Fruit fly (Drosophila melanogaster) whole organism, embryonic: ENCODE measurements around the gene CG13840.

ENCODE experiments used
- Abd-B ChIP-seq: fragments of 200-800 bp; sonication (Bioruptor generic); optimal IDR thresholded peaks from 2 replicates; lab custom pipeline; 2018; ENCODE audit warnings: missing biosample characterization, mild to moderate bottlenecking, missing genetic modification characterization, moderate library complexity
- CG10431 ChIP-seq: fragments of 200-800 bp; sonication (Bioruptor generic); optimal IDR thresholded peaks from 3 replicates; lab custom pipeline; 2018; ENCODE audit warnings: missing biosample characterization, mild to moderate bottlenecking, missing genetic modification characterization
- CG10543 ChIP-seq: fragments of 200-800 bp; sonication (Bioruptor generic); optimal IDR thresholded peaks from 3 replicates; lab custom pipeline; 2017; ENCODE audit warnings: missing biosample characterization, mild to moderate bottlenecking, missing genetic modification characterization, moderate library complexity
- CG10959 ChIP-seq: fragments of 200-800 bp; sonication (Bioruptor generic); IDR thresholded peaks from 2 replicates; pipeline ENCODE4 v1.3.6; 2022; ENCODE audit warnings: missing biosample characterization, missing genetic modification characterization
- CG11504 ChIP-seq: fragments of 200-800 bp; sonication (Bioruptor generic); optimal IDR thresholded peaks from 3 replicates; lab custom pipeline; 2019; ENCODE audit warnings: missing biosample characterization, mild to moderate bottlenecking, missing genetic modification characterization, moderate library complexity
- CG12104 ChIP-seq: fragments of 200-800 bp; sonication (Bioruptor generic); optimal IDR thresholded peaks from 3 replicates; lab custom pipeline; 2016; ENCODE audit warnings: missing biosample characterization, missing genetic modification characterization
- CG14014 ChIP-seq: fragments of 200-800 bp; sonication (Bioruptor generic); IDR thresholded peaks from 2 replicates; pipeline ENCODE4 v1.3.6; 2022; ENCODE audit warnings: missing biosample characterization, missing genetic modification characterization
- CG16779 ChIP-seq: fragments of 200-800 bp; sonication (Bioruptor generic); IDR thresholded peaks from 2 replicates; pipeline ENCODE4 v1.3.6; 2022; ENCODE audit warnings: missing biosample characterization, missing genetic modification characterization
- CG17361 ChIP-seq: fragments of 200-800 bp; sonication (Bioruptor generic); IDR thresholded peaks from 3 replicates; pipeline ENCODE4 v1.3.6; 2022; ENCODE audit warnings: missing biosample characterization, missing genetic modification characterization
- CG18011 ChIP-seq: fragments of 200-800 bp; sonication (Bioruptor generic); optimal IDR thresholded peaks from 2 replicates; lab custom pipeline; 2017; ENCODE audit warnings: missing biosample characterization, missing genetic modification characterization, mild to moderate bottlenecking, moderate library complexity, missing genotype
- CG31441 ChIP-seq: fragments of 200-800 bp; sonication (Bioruptor generic); IDR thresholded peaks from 2 replicates; pipeline ENCODE4 v1.3.6; 2022; ENCODE audit warnings: missing biosample characterization, missing genetic modification characterization
- CG32772 ChIP-seq: fragments of 200-800 bp; sonication (Bioruptor generic); IDR thresholded peaks from 2 replicates; pipeline ENCODE4 v1.3.6; 2022; ENCODE audit warnings: missing biosample characterization, missing genetic modification characterization
- CG33557 ChIP-seq: fragments of 200-800 bp; sonication (Bioruptor generic); optimal IDR thresholded peaks from 2 replicates; lab custom pipeline; 2019; ENCODE audit warnings: missing biosample characterization, mild to moderate bottlenecking, missing genetic modification characterization, moderate library complexity
- CG3838 ChIP-seq: fragments of 200-800 bp; sonication (Bioruptor generic); optimal IDR thresholded peaks from 3 replicates; lab custom pipeline; 2016; ENCODE audit warnings: missing biosample characterization, missing genetic modification characterization
- CG4404 ChIP-seq: fragments of 200-800 bp; sonication (Bioruptor generic); IDR thresholded peaks from 2 replicates; pipeline ENCODE4 v1.3.6; 2022; ENCODE audit warnings: missing biosample characterization, missing genetic modification characterization
- CG4820 ChIP-seq: fragments of 200-800 bp; sonication (Bioruptor generic); optimal IDR thresholded peaks from 3 replicates; lab custom pipeline; 2016; ENCODE audit warnings: missing biosample characterization, missing genetic modification characterization
- CG5180 ChIP-seq: fragments of 200-800 bp; sonication (Bioruptor generic); optimal IDR thresholded peaks from 3 replicates; lab custom pipeline; 2017; ENCODE audit warnings: missing biosample characterization, missing genetic modification characterization, mild to moderate bottlenecking, moderate library complexity, missing genetic modification reagents
- CG7928 ChIP-seq: fragments of 200-800 bp; sonication (Bioruptor generic); optimal IDR thresholded peaks from 2 replicates; lab custom pipeline; 2017; ENCODE audit warnings: missing biosample characterization, mild to moderate bottlenecking, missing genetic modification characterization
- CG8281 ChIP-seq: fragments of 200-800 bp; sonication (Bioruptor generic); optimal IDR thresholded peaks from 2 replicates; lab custom pipeline; 2018; ENCODE audit warnings: missing biosample characterization, mild to moderate bottlenecking, missing genetic modification characterization, moderate library complexity
- CG8359 ChIP-seq: fragments of 200-800 bp; sonication (Bioruptor generic); optimal IDR thresholded peaks from 2 replicates; lab custom pipeline; 2017; ENCODE audit warnings: missing biosample characterization, mild to moderate bottlenecking, missing genetic modification characterization, borderline replicate concordance
- CG9727 ChIP-seq: fragments of 200-800 bp; sonication (Bioruptor generic); optimal IDR thresholded peaks from 3 replicates; lab custom pipeline; 2017; ENCODE audit warnings: missing biosample characterization, mild to moderate bottlenecking, missing genetic modification characterization
- D19A ChIP-seq: fragments of 200-800 bp; optimal IDR thresholded peaks from 3 replicates; lab custom pipeline; 2019; ENCODE audit warnings: missing biosample characterization, mild to moderate bottlenecking, missing genetic modification characterization, moderate library complexity
- Drgx ChIP-seq: fragments of 200-800 bp; sonication (Bioruptor generic); IDR thresholded peaks from 2 replicates; pipeline ENCODE4 v1.3.6; 2022; ENCODE audit warnings: missing biosample characterization, missing genetic modification characterization
- E2f1 ChIP-seq: fragments of 200-800 bp; sonication (Bioruptor generic); IDR thresholded peaks from 2 replicates; pipeline ENCODE4 v1.3.6; 2022; ENCODE audit warnings: missing biosample characterization, missing genetic modification characterization
- Fer2 ChIP-seq: fragments of 200-800 bp; sonication (Bioruptor generic); optimal IDR thresholded peaks from 2 replicates; lab custom pipeline; 2018; ENCODE audit warnings: missing biosample characterization, mild to moderate bottlenecking, missing genetic modification characterization, moderate library complexity
- HLH3B ChIP-seq: fragments of 200-800 bp; sonication (Bioruptor generic); IDR thresholded peaks from 2 replicates; pipeline ENCODE4 v1.3.6; 2022; ENCODE audit warnings: missing biosample characterization, missing genetic modification characterization
- Oaz ChIP-seq: fragments of 200-800 bp; sonication (Bioruptor generic); IDR thresholded peaks from 2 replicates; pipeline ENCODE4 v1.3.6; 2022; ENCODE audit warnings: missing biosample characterization, missing genetic modification characterization
- Ravus ChIP-seq: fragments of 200-800 bp; sonication (Bioruptor generic); IDR thresholded peaks from 2 replicates; pipeline ENCODE4 v1.3.6; 2022; ENCODE audit warnings: missing biosample characterization, missing genetic modification characterization
- ara ChIP-seq: fragments of 200-800 bp; sonication (Bioruptor generic); IDR thresholded peaks from 2 replicates; pipeline ENCODE4 v1.3.6; 2022; ENCODE audit warnings: missing biosample characterization, missing genetic modification characterization
- bowl ChIP-seq: fragments of 200-800 bp; sonication (Bioruptor generic); IDR thresholded peaks from 2 replicates; pipeline ENCODE4 v1.3.6; 2022; ENCODE audit warnings: missing biosample characterization, missing genetic modification characterization
- btn ChIP-seq: fragments of 200-800 bp; sonication (Bioruptor generic); optimal IDR thresholded peaks from 2 replicates; lab custom pipeline; 2016; ENCODE audit warnings: missing biosample characterization, missing genetic modification characterization
- cas ChIP-seq: fragments of 200-800 bp; sonication (Bioruptor generic); IDR thresholded peaks from 2 replicates; pipeline ENCODE4 v1.3.6; 2022; ENCODE audit warnings: missing biosample characterization, missing genetic modification characterization
- chinmo ChIP-seq: fragments of 200-800 bp; sonication (Bioruptor generic); IDR thresholded peaks from 4 replicates; pipeline ENCODE4 v1.3.6; 2022; ENCODE audit warnings: missing biosample characterization, missing genetic modification characterization; ENCODE audit not compliant: partially characterized antibody
- chn ChIP-seq: fragments of 200-800 bp; sonication (Bioruptor generic); optimal IDR thresholded peaks from 2 replicates; lab custom pipeline; 2016; ENCODE audit warnings: missing biosample characterization, missing genetic modification characterization
- ci ChIP-seq: fragments of 200-800 bp; sonication (Bioruptor generic); IDR thresholded peaks from 3 replicates; pipeline ENCODE4 v1.3.6; 2022; ENCODE audit warnings: missing biosample characterization, missing genetic modification characterization
- dan ChIP-seq: fragments of 200-800 bp; sonication (Bioruptor generic); IDR thresholded peaks from 2 replicates; pipeline ENCODE4 v1.3.6; 2022; ENCODE audit warnings: missing biosample characterization, missing genetic modification characterization
- fd3F ChIP-seq: fragments of 200-800 bp; sonication (Bioruptor generic); optimal IDR thresholded peaks from 2 replicates; lab custom pipeline; 2018; ENCODE audit warnings: missing biosample characterization, mild to moderate bottlenecking, missing genetic modification characterization, moderate library complexity
- gfzf ChIP-seq: fragments of 200-800 bp; sonication (Bioruptor generic); optimal IDR thresholded peaks from 2 replicates; lab custom pipeline; 2016; ENCODE audit warnings: missing biosample characterization, mild to moderate bottlenecking, missing genetic modification characterization, moderate library complexity
- h ChIP-seq: fragments of >200 bp; optimal IDR thresholded peaks from 2 replicates; lab custom pipeline; 2017
- nmo ChIP-seq: fragments of 200-800 bp; sonication (Bioruptor generic); optimal IDR thresholded peaks from 2 replicates; lab custom pipeline; 2018; ENCODE audit warnings: missing biosample characterization, mild to moderate bottlenecking, missing genetic modification characterization, moderate library complexity
- org-1 ChIP-seq: fragments of 200-800 bp; sonication (Bioruptor generic); optimal IDR thresholded peaks from 2 replicates; lab custom pipeline; 2017; ENCODE audit warnings: missing biosample characterization, missing genetic modification characterization
- pan ChIP-seq, 4 experiments: fragments of >200 bp in 3 of 4; fragments of 200-800 bp in 1 of 4; sonication (Bioruptor generic) in 1 of 4; optimal IDR thresholded peaks in 3 of 4; IDR thresholded peaks in 1 of 4; 2 replicates each; pipeline versions ENCODE4 v1.3.6 to Lab custom; 2017 to 2022; ENCODE audit warnings: missing biosample characterization in 2 of 4, missing genetic modification characterization in 2 of 4, mixed read lengths in 1 of 4
- prd ChIP-seq, 3 experiments: fragments of >200 bp in 2 of 3; fragments of 200-800 bp in 1 of 3; sonication (Bioruptor generic) in 1 of 3; optimal IDR thresholded peaks in 2 of 3; IDR thresholded peaks in 1 of 3; 2 replicates in 2 of 3; 3 replicates in 1 of 3; pipeline versions ENCODE4 v1.3.6 to Lab custom; 2017 to 2022; ENCODE audit warnings: missing biosample characterization in 1 of 3, missing genetic modification characterization in 1 of 3
- sens ChIP-seq: fragments of 200-800 bp; sonication (Bioruptor generic); peaks from one replicate; lab custom pipeline; 2016; ENCODE audit warnings: missing biosample characterization, missing genetic modification characterization
- sens-2 ChIP-seq: fragments of 200-800 bp; sonication (Bioruptor generic); IDR thresholded peaks from 2 replicates; pipeline ENCODE4 v1.3.6; 2022; ENCODE audit warnings: missing biosample characterization, missing genetic modification characterization
- stwl ChIP-seq: fragments of 200-800 bp; sonication (Bioruptor generic); optimal IDR thresholded peaks from 3 replicates; lab custom pipeline; 2018; ENCODE audit warnings: missing biosample characterization, mild to moderate bottlenecking, missing genetic modification characterization, moderate library complexity
- twi ChIP-seq: fragments of 200-800 bp; optimal IDR thresholded peaks from 2 replicates; lab custom pipeline; 2019; ENCODE audit warnings: missing biosample characterization, mild to moderate bottlenecking, missing genetic modification characterization, moderate library complexity
- unpg ChIP-seq: fragments of 200-800 bp; sonication (Bioruptor generic); optimal IDR thresholded peaks from 3 replicates; lab custom pipeline; 2018; ENCODE audit warnings: missing biosample characterization, mild to moderate bottlenecking, missing genetic modification characterization, moderate library complexity
- zen ChIP-seq: fragments of 200-800 bp; sonication (Bioruptor generic); optimal IDR thresholded peaks from 3 replicates; lab custom pipeline; 2018; ENCODE audit warnings: missing biosample characterization, mild to moderate bottlenecking, missing genetic modification characterization, moderate library complexity

The CG13840 gene

dm6 chr3R:22816437-22817173 lies 627 bp upstream of the CG13840 start (continued):
- TF ChIP-seq CG8281 (tag; lab: Kevin White, UChicago) (no peak), CG4404 (GFP tag; lab: Robert Waterston, UW) (peak; percentile 65), Ravus (no peak), gfzf (GFP tag; lab: Kevin White, UChicago) (no peak), chinmo (GFP tag; lab: Robert Waterston, UW) (no peak), sens-2 (GFP tag; lab: Robert Waterston, UW) (0 out of 2 replicates have a peak, but pooled peaks have one; percentile 5), dan (no peak), CG14014 (no peak), CG10543 (GFP tag; lab: Kevin White, UChicago) (no peak), CG10431 (GFP tag; lab: Kevin White, UChicago) (no peak), ara (GFP tag; lab: Robert Waterston, UW) (peak; percentile 62; the same call in 1 of the 2 replicates), CG7928 (GFP tag; lab: Kevin White, UChicago) (no peak), CG4820 (GFP tag; lab: Kevin White, UChicago) (peak; percentile 15), CG8359 (no peak), Abd-B (GFP tag; lab: Kevin White, UChicago) (no peak), bowl (GFP tag; lab: Robert Waterston, UW) (no peak), CG33557 (GFP tag; lab: Kevin White, UChicago) (no peak), CG3838 (no peak), btn (GFP tag; lab: Kevin White, UChicago) (no peak), CG12104 (no peak), CG18011 (no peak), pan (optimal IDR thresholded peaks at IDR 0.05; lab: Kevin White, UChicago) (no peak), pan (GFP tag; optimal IDR thresholded peaks at IDR 0.05 in 1 of 2, IDR thresholded peaks at IDR 0.05 in 1 of 2) (peak in 1 of 2 experiments; percentile 46), cas (no peak), CG10959 (GFP tag; lab: Robert Waterston, UW) (peak; percentile 53), CG9727 (peak; percentile 20), zen (tag; lab: Kevin White, UChicago) (peak; percentile 42), D19A (tag; lab: Kevin White, UChicago) (no peak), Fer2 (no peak), E2f1 (0 out of 2 replicates have a peak, but pooled peaks have one; percentile 41), Drgx (GFP tag; lab: Robert Waterston, UW) (peak; percentile 67), h (lab: Kevin White, UChicago) (no peak), CG11504 (tag; lab: Kevin White, UChicago) (peak; percentile 39), chn (peak; percentile 0), org-1 (GFP tag; lab: Kevin White, UChicago) (no peak), CG5180 (GFP tag; lab: Kevin White, UChicago) (no peak), fd3F (GFP tag; lab: Kevin White, UChicago) (no peak), unpg (GFP tag; lab: Kevin White, UChicago) (peak; percentile 33), stwl (no peak), CG32772 (GFP tag; lab: Robert Waterston, UW) (peak; percentile 34; the same call in 1 of the 2 replicates), CG31441 (GFP tag; lab: Robert Waterston, UW) (0 out of 2 replicates have a peak, but pooled peaks have one; percentile 18), ci (GFP tag; lab: Robert Waterston, UW) (0 out of 3 replicates have a peak, but pooled peaks have one; percentile 22), nmo (GFP tag; lab: Kevin White, UChicago) (peak; percentile 34), twi (tag; lab: Kevin White, UChicago) (no peak), HLH3B (0 out of 2 replicates have a peak, but pooled peaks have one; percentile 46), Oaz (GFP tag; lab: Robert Waterston, UW) (no peak), prd (optimal IDR thresholded peaks at IDR 0.05; lab: Kevin White, UChicago) (no peak), prd (GFP tag; IDR thresholded peaks at IDR 0.05; lab: Robert Waterston, UW) (peak; percentile 84), sens (GFP tag; lab: Kevin White, UChicago) (peak; percentile 82), CG16779 (no peak), CG17361 (GFP tag; lab: Robert Waterston, UW) (no peak)
